Worm (Caenorhabditis elegans) whole organism, L4 larva: ENCODE results near the gene Y39A3A.2.

Experiments used
- Y105C5A.15 ChIP-seq: fragments of 200-800 bp; sonication (Bioruptor generic); IDR thresholded peaks from 2 replicates; pipeline ENCODE4 v1.3.6; 2022; ENCODE audit warnings: missing genetic modification characterization, missing compliant biosample characterization
- ceh-62 ChIP-seq: sonication (generic microtip); optimal IDR thresholded peaks from 2 replicates; lab custom pipeline; 2017; ENCODE audit warnings: missing biosample characterization, missing genetic modification characterization
- daf-12 ChIP-seq: fragments of 150-350 bp; optimal IDR thresholded peaks from 2 replicates; lab custom pipeline; 2014; ENCODE audit warnings: missing biosample characterization, missing genetic modification reagents, missing genetic modification characterization
- fkh-10 ChIP-seq: fragments of 150-350 bp; optimal IDR thresholded peaks from 2 replicates; lab custom pipeline; 2014; ENCODE audit warnings: missing biosample characterization, missing genetic modification reagents, missing genetic modification characterization
- fos-1 ChIP-seq: fragments of 150-350 bp; optimal IDR thresholded peaks from 2 replicates; lab custom pipeline; 2014; ENCODE audit warnings: missing biosample characterization, missing genetic modification characterization
- hif-1 ChIP-seq, 2 experiments: sonication (generic microtip); optimal IDR thresholded peaks; 2 replicates each; lab custom pipeline; 2016 to 2017; ENCODE audit warnings: missing compliant biosample characterization in 2 of 2, missing genetic modification characterization in 2 of 2, missing genetic modification reagents in 2 of 2, missing genotype in 2 of 2, mild to moderate bottlenecking in 1 of 2
- nhr-237 ChIP-seq: sonication (generic microtip); optimal IDR thresholded peaks from 2 replicates; lab custom pipeline; 2017; ENCODE audit warnings: missing biosample characterization, missing genetic modification characterization
- pqm-1 ChIP-seq: sonication (generic microtip); optimal IDR thresholded peaks from 2 replicates; lab custom pipeline; 2017; ENCODE audit warnings: missing biosample characterization, missing genetic modification characterization
- skn-1 ChIP-seq: fragments of 150-350 bp; optimal IDR thresholded peaks from 2 replicates; lab custom pipeline; 2014; ENCODE audit warnings: missing biosample characterization, missing genetic modification characterization
- unc-130 ChIP-seq: sonication (generic microtip); optimal IDR thresholded peaks from 2 replicates; lab custom pipeline; 2016; ENCODE audit warnings: missing genetic modification reagents, missing genetic modification characterization, missing compliant biosample characterization
- ztf-11 ChIP-seq: fragments of 150-350 bp; optimal IDR thresholded peaks from 2 replicates; lab custom pipeline; 2014; ENCODE audit warnings: missing biosample characterization, missing genetic modification characterization

- TF ChIP-seq skn-1 (tag; lab: Kevin White, UChicago) (no peak), pqm-1 (tag; lab: Kevin White, UChicago) (no peak), ztf-11 (tag; lab: Kevin White, UChicago) (no peak), hif-1 (tag; optimal IDR thresholded peaks at IDR 0.05; lab: Kevin White, UChicago) (no peak), nhr-237 (tag; lab: Kevin White, UChicago) (no peak), ceh-62 (no peak), unc-130 (no peak), fos-1 (tag; lab: Kevin White, UChicago) (no peak), Y105C5A.15 (no peak), daf-12 (tag; lab: Kevin White, UChicago) (no peak), fkh-10 (no peak)
Observed at ce11 chrIII:2076546-2077134, 19.2 kb upstream of the Y39A3A.2 start, which contains the start of gene Y39A3A.4.
